Fruit fly (Drosophila melanogaster): Measurements from ENCODE around the gene rdgC.

Gene rdgC

DNA sequence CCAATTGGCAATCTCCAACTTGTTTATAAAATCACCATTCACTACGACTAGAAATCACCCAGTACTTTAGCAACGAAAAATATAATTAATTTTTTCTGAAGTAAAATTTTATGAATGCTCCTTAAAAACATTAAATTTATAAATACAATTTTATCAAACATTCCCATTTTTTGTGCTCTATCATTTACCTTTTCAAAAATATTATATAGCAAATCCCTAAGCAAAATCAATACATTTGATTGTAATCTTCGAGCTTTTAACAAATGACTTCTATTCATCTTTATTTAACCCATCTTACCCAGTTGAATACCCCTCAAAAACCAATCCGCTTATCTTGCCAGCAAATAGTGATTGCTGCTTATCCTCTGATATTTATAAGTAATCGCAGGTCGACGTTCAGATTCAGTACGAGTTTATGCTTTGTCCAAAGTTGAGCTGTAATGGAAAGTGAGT is 26.4 kb upstream of the rdgC start, which contains the start of gene CG17145 (continued):
- TF ChIP-seq lmd (GFP tag; IDR thresholded peaks at IDR 0.05): peak; percentile 5; the same call in 1 of the 2 replicates
- no peak for TF ChIP-seq Kr (GFP tag; optimal IDR thresholded peaks at IDR 0.05)
- TF ChIP-seq BtbVII (GFP tag; optimal IDR thresholded peaks at IDR 0.05): peak; percentile 6
- no peak for TF ChIP-seq danr (GFP tag; IDR thresholded peaks at IDR 0.05)
- TF ChIP-seq Oli (tag; optimal IDR thresholded peaks at IDR 0.05): peak; percentile 18
- TF ChIP-seq Hand (GFP tag; optimal IDR thresholded peaks at IDR 0.05): peak; percentile 50
- TF ChIP-seq CG15269 (tag; optimal IDR thresholded peaks at IDR 0.05): peak; percentile 55
- TF ChIP-seq Fer1 (GFP tag; optimal IDR thresholded peaks at IDR 0.05): peak; percentile 49
- peak; percentile 45; the same call in 1 of the 2 replicates for TF ChIP-seq GATAe (GFP tag; conservative IDR thresholded peaks at IDR 0.05)
- TF ChIP-seq row (GFP tag; IDR thresholded peaks at IDR 0.05): peak; percentile 51; the same call in 2 of the 3 replicates
- TF ChIP-seq CG2129 (GFP tag; IDR thresholded peaks at IDR 0.05; ENCODE audit: partially characterized antibody): no peak
- TF ChIP-seq dysf (GFP tag; IDR thresholded peaks at IDR 0.05): peak; percentile 54; the same call in 2 of the 3 replicates
- TF ChIP-seq CG3281 (GFP tag; optimal IDR thresholded peaks at IDR 0.05): peak; percentile 68
- TF ChIP-seq CG18599 (GFP tag; optimal IDR thresholded peaks at IDR 0.05): peak; percentile 52
- no peak for TF ChIP-seq twi (tag; optimal IDR thresholded peaks at IDR 0.05)
- no peak for TF ChIP-seq CG31224 (GFP tag; IDR thresholded peaks at IDR 0.05)
- peak; percentile 9 for TF ChIP-seq CG12391 (tag; optimal IDR thresholded peaks at IDR 0.05)
- TF ChIP-seq CG17385 (GFP tag; optimal IDR thresholded peaks at IDR 0.05): peak; percentile 39
- TF ChIP-seq sim (GFP tag; IDR thresholded peaks at IDR 0.05): no peak
- TF ChIP-seq CG2678 (tag; optimal IDR thresholded peaks at IDR 0.05): peak; percentile 63
- TF ChIP-seq CG14710 (tag; optimal IDR thresholded peaks at IDR 0.05): no peak
- peak; percentile 38 for TF ChIP-seq CG12659 (GFP tag; optimal IDR thresholded peaks at IDR 0.05)
- TF ChIP-seq Meics (GFP tag; optimal IDR thresholded peaks at IDR 0.05): peak; percentile 51
- TF ChIP-seq sug (tag; optimal IDR thresholded peaks at IDR 0.05): peak; percentile 46
- peak; percentile 63 for TF ChIP-seq CG2120 (GFP tag; optimal IDR thresholded peaks at IDR 0.05)
- peak; percentile 40 for TF ChIP-seq CG34376 (GFP tag; optimal IDR thresholded peaks at IDR 0.05)
- TF ChIP-seq Ptx1 (GFP tag; IDR thresholded peaks at IDR 0.05): 0 out of 2 replicates have a peak, but pooled peaks have one; percentile 13
- peak; percentile 64 for TF ChIP-seq grau (tag; optimal IDR thresholded peaks at IDR 0.05)
- 0 out of 2 replicates have a peak, but pooled peaks have one; percentile 16 for TF ChIP-seq CG32532 (GFP tag; IDR thresholded peaks at IDR 0.05)
- TF ChIP-seq Atf6 (GFP tag; IDR thresholded peaks at IDR 0.05): peak; percentile 68
- TF ChIP-seq HHEX (GFP tag; optimal IDR thresholded peaks at IDR 0.05): peak; percentile 26
- peak; percentile 65 for TF ChIP-seq Hmr (GFP tag; optimal IDR thresholded peaks at IDR 0.05)
- TF ChIP-seq CG8924 (tag; optimal IDR thresholded peaks at IDR 0.05): peak; percentile 30
- TF ChIP-seq CG4282 (GFP tag; optimal IDR thresholded peaks at IDR 0.05): no peak
- TF ChIP-seq grn (GFP tag; optimal IDR thresholded peaks at IDR 0.05): peak; percentile 50
- peak; percentile 22 for TF ChIP-seq lilli (GFP tag; optimal IDR thresholded peaks at IDR 0.05)
- peak; percentile 47 for TF ChIP-seq PHDP (tag; optimal IDR thresholded peaks at IDR 0.05)
- peak; percentile 42 for TF ChIP-seq CG13424 (tag; optimal IDR thresholded peaks at IDR 0.05)

DNA sequence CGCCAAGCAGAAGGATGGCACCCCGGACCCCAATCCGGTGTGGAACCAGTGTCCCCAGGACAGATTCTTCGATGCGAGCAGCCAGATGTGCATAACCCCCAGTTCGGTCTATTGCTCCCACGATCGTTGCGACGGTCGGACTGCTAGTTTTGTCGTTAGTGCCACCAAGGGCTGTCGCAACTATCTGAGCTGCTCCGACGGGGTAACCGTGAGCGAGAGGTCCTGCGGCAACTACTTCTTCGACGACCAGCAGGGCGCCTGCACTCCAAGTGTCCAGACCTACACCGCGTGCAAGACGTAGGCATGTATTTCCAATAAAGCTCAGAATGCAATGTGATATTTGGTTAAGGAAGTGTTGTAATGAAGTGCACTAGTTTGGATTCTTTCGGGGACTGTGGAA is 25.3 kb upstream of the rdgC start:
- no peak for TF ChIP-seq bsh (GFP tag; optimal IDR thresholded peaks at IDR 0.05)
- no peak for TF ChIP-seq B-H1 (GFP tag; IDR thresholded peaks at IDR 0.05)
- TF ChIP-seq Ets65A (GFP tag): peak; percentile 93
- TF ChIP-seq HmgD (GFP tag; optimal IDR thresholded peaks at IDR 0.05): no peak
- no peak for TF ChIP-seq CG9609 (GFP tag; optimal IDR thresholded peaks at IDR 0.05)
- no peak for TF ChIP-seq CG4730 (GFP tag; IDR thresholded peaks at IDR 0.05)
- TF ChIP-seq tx (GFP tag; optimal IDR thresholded peaks at IDR 0.05): no peak

Measured in whole organism, embryonic.